Worm (Caenorhabditis elegans) whole organism, mixed stage, embryonic: ENCODE results near the gene K10D2.8.

Source experiments
- M03D4.4 ChIP-seq: sonication (generic microtip); optimal IDR thresholded peaks from 2 replicates; lab custom pipeline; 2017; ENCODE audit warnings: mild to moderate bottlenecking, missing genetic modification characterization, missing compliant biosample characterization
- ces-1 ChIP-seq: fragments of 150-350 bp; optimal IDR thresholded peaks from 2 replicates; lab custom pipeline; 2014; ENCODE audit warnings: missing biosample characterization, missing genetic modification reagents, missing genetic modification characterization
- cnd-1 ChIP-seq: fragments of 200-800 bp; sonication (Bioruptor generic); optimal IDR thresholded peaks from 2 replicates; lab custom pipeline; 2018; ENCODE audit warnings: mild to moderate bottlenecking, missing genetic modification characterization, missing compliant biosample characterization
- elt-3 ChIP-seq: fragments of 150-350 bp; optimal IDR thresholded peaks from 2 replicates; lab custom pipeline; 2014; ENCODE audit warnings: missing biosample characterization, missing genetic modification characterization
- lsy-2 ChIP-seq: fragments of 150-350 bp; optimal IDR thresholded peaks from 2 replicates; lab custom pipeline; 2014; ENCODE audit warnings: missing biosample characterization, missing genetic modification characterization
- mep-1 ChIP-seq: fragments of 150-350 bp; optimal IDR thresholded peaks from 2 replicates; lab custom pipeline; 2017; ENCODE audit warnings: missing biosample characterization, missing genetic modification reagents, missing genetic modification characterization, inconsistent platforms
- nhr-2 ChIP-seq: fragments of 150-350 bp; optimal IDR thresholded peaks from 2 replicates; lab custom pipeline; 2014; ENCODE audit warnings: missing biosample characterization, missing genetic modification characterization
- unc-39 ChIP-seq: fragments of 150-350 bp; optimal IDR thresholded peaks from 2 replicates; lab custom pipeline; 2014; ENCODE audit warnings: missing biosample characterization, missing genetic modification characterization
- unc-62 ChIP-seq: fragments of 150-350 bp; optimal IDR thresholded peaks from 2 replicates; lab custom pipeline; 2014; ENCODE audit warnings: missing biosample characterization, missing genetic modification reagents, missing genetic modification characterization

ce11 chrIII:5155393-5155792 lies 33.1 kb upstream of the K10D2.8 start:
- TF ChIP-seq mep-1 (tag; lab: Kevin White, UChicago) (no peak), M03D4.4 (tag; lab: Kevin White, UChicago) (no peak), lsy-2 (tag; lab: Kevin White, UChicago) (no peak), unc-39 (tag; lab: Kevin White, UChicago) (no peak), ces-1 (GFP tag; lab: Kevin White, UChicago) (no peak), elt-3 (tag; lab: Kevin White, UChicago) (no peak), nhr-2 (no peak), cnd-1 (tag; lab: Kevin White, UChicago) (no peak), unc-62 (GFP tag; lab: Kevin White, UChicago) (no peak)
